Fruit fly (Drosophila melanogaster) S2 (cell line): ENCODE data around the gene Or94a.

Experiments
- CG8478 ChIP-seq: fragments of >200 bp; optimal IDR thresholded peaks from 2 replicates; lab custom pipeline; 2018
- CTCF ChIP-seq, 2 experiments: fragments of >200 bp; optimal IDR thresholded peaks; 2 replicates each; lab custom pipeline; 2018

The Or94a gene

DNA sequence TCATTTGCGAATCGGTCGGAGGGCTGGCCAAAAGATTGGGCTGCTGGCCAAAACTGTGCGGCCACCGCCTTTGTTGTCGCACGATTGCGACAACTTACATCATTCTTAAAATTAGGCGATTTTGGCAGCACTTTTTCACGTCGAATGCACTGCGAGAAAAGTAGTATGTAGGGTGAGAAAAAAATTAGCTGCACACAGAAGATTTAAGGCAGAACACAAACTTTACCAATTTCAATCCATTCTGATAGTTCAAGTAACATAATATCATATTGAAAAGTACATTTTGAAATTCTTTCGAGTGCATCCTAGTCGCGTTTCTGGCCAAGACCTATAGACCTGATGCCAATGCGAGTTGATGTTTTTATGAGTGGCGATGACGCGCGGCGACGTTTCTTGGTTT lies 41.4 kb downstream of the Or94a start:
- no peak for TF ChIP-seq CG8478 (lab: Kevin White, UChicago)

DNA sequence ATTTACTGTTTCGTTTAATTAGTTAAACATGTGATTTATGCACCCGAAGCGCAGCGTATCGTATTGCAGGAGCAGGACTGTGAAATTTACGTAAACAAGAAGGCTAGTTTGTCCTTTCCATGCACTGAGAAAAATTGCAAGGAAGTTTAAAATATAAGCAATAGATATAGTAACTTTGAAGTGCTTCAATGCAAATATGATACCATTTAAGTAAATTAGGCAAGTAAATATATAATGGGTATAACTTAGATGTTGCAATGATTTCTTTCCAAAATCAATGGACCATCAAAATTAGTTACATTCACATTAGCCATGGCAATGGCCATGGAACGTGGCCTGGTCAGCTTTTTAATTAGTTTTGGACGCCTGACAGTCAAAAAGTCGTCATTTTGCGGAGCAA lies 43.8 kb downstream of the Or94a start:
- TF ChIP-seq CG8478 (lab: Kevin White, UChicago) = no peak
- no peak for TF ChIP-seq CTCF (optimal IDR thresholded peaks at IDR 0.05; lab: Kevin White, UChicago)

DNA sequence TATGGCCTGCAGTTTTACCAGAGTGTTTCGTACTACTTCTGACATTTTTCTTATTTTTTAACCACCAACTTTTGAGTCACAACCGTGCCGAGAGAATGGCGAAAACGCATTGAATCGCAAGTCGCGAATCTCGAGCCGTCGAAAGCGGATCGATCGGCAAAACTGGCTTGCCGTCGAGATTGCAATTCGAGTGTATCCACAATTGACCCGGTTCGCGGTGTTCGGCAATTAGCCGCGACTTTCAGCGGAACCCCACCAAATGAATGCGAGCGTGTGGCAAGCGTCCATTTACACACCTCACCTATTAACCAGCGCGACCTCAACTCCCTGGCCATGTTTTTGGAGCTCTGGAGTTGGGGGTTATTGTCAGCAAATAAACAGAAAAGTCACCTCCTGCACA lies 48.4 kb downstream of the Or94a start, which contains the start of gene CG13833:
Gene CG13833 (minus strand): TSS at position 101 of the 400 bp plus-strand sequence.
- TF ChIP-seq CTCF (optimal IDR thresholded peaks at IDR 0.05; lab: Kevin White, UChicago) (no peak), CG8478 (lab: Kevin White, UChicago) (no peak)

DNA sequence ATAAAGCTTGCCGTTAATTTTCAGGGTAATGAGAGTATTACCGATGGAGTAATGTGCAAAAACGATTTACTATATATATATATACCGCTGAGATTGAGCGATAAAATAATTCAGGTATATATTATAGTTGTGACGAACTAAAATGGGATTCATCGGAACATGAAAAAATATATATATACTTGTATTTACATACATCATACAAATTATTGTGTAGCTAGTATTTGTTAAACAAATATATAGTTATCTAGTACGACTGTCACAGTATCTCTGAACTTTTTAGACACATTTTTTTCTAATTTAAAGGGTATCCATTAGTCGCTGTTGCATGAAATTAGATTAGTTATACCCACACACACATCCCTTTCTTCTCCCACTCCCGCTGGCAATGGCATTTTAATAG lies 49.2 kb downstream of the Or94a start:
- TF ChIP-seq CTCF (optimal IDR thresholded peaks at IDR 0.05; lab: Kevin White, UChicago) (no peak), CG8478 (lab: Kevin White, UChicago) (no peak)

DNA sequence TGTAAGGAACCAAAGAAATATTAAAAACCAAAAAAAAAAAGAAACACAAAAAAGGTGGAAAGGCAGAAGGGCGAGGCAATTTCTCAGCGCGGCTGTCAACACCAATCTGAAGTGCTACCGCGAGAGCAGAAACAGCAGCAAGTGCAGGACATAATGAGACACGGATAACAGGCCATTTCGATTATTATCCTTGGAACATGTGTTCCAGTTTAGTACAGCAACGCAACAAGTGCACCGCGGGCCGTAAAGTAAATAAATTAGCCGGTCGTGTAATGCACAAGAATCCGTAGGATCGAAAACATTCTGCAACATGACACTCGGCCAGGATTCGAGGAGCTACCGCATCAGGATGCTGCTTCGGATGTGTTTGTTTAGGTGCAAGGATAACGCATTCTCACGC lies 51.0 kb downstream of the Or94a start:
- no peak for TF ChIP-seq CTCF (optimal IDR thresholded peaks at IDR 0.05; lab: Kevin White, UChicago)
